Fruit fly (Drosophila melanogaster): Measurements from ENCODE around the gene CG12099.

Gene CG12099

dm6 chr3L:1579169-1579853 is 21.0 kb upstream of the CG12099 start (continued):
- TF ChIP-seq kay (GFP tag; optimal IDR thresholded peaks at IDR 0.05) (peak; percentile 41), lola (GFP tag; optimal IDR thresholded peaks at IDR 0.05) (peak in 1 of 3 experiments; percentile 60), CG11456 (GFP tag; IDR thresholded peaks at IDR 0.05) (no peak), CG10565 (GFP tag; optimal IDR thresholded peaks at IDR 0.05) (no peak), CG17359 (tag; optimal IDR thresholded peaks at IDR 0.05) (peak; percentile 78), eve (GFP tag; optimal IDR thresholded peaks at IDR 0.05) (peak in 1 of 2 experiments; percentile 87), ftz-f1 (GFP tag; optimal IDR thresholded peaks at IDR 0.05) (no peak), Dfd (GFP tag; optimal IDR thresholded peaks at IDR 0.05) (no peak), CG3163 (GFP tag; optimal IDR thresholded peaks at IDR 0.05) (peak; percentile 57), Lpt (GFP tag; optimal IDR thresholded peaks at IDR 0.05) (no peak), rib (GFP tag; IDR thresholded peaks at IDR 0.05) (no peak), CG7372 (GFP tag; IDR thresholded peaks at IDR 0.05) (no peak), CG14014 (GFP tag; IDR thresholded peaks at IDR 0.05) (0 out of 2 replicates have a peak, but pooled peaks have one; percentile 13), CG6791 (GFP tag; IDR thresholded peaks at IDR 0.05; ENCODE audit: partially characterized antibody) (no peak), slou (GFP tag; optimal IDR thresholded peaks at IDR 0.05) (no peak), CG6272 (GFP tag; IDR thresholded peaks at IDR 0.05) (0 out of 2 replicates have a peak, but pooled peaks have one; percentile 11), scrt (GFP tag; optimal IDR thresholded peaks at IDR 0.05) (peak; percentile 44), chif (GFP tag; optimal IDR thresholded peaks at IDR 0.05) (peak in 1 of 2 experiments; percentile 58), slbo (GFP tag; IDR thresholded peaks at IDR 0.05) (peak; percentile 12; the same call in 1 of the 2 replicates), Doc3 (GFP tag; IDR thresholded peaks at IDR 0.05; ENCODE audit: partially characterized antibody) (no peak), CG4404 (GFP tag; IDR thresholded peaks at IDR 0.05) (peak; percentile 18; the same call in 1 of the 2 replicates), odd (GFP tag; optimal IDR thresholded peaks at IDR 0.05) (peak; percentile 76), Pdp1 (GFP tag; optimal IDR thresholded peaks at IDR 0.05) (peak; percentile 43 to 69), Max (GFP tag; optimal IDR thresholded peaks at IDR 0.05) (no peak), CG13424 (tag; optimal IDR thresholded peaks at IDR 0.05) (peak; percentile 74), sob (GFP tag; IDR thresholded peaks at IDR 0.05) (peak; percentile 39; the same call in 1 of the 2 replicates), CG12942 (GFP tag; optimal IDR thresholded peaks at IDR 0.05) (peak; percentile 43), pan (optimal IDR thresholded peaks at IDR 0.05) (no peak), pan (GFP tag; optimal IDR thresholded peaks at IDR 0.05 in 1 of 2, IDR thresholded peaks at IDR 0.05 in 1 of 2) (peak in 1 of 2 experiments; percentile 41), hkb (optimal IDR thresholded peaks at IDR 0.05) (no peak), hkb (GFP tag; IDR thresholded peaks at IDR 0.05) (peak; percentile 65), Bteb2 (GFP tag; optimal IDR thresholded peaks at IDR 0.05) (peak; percentile 25), CG4424 (GFP tag; optimal IDR thresholded peaks at IDR 0.05) (peak; percentile 49), CG12769 (tag; optimal IDR thresholded peaks at IDR 0.05) (peak; percentile 50), CG6854 (GFP tag; optimal IDR thresholded peaks at IDR 0.05) (peak; percentile 6), Antp (GFP tag; optimal IDR thresholded peaks at IDR 0.05) (peak; percentile 68), gsb (GFP tag; IDR thresholded peaks at IDR 0.05) (no peak), Ets65A (GFP tag) (peak; percentile 96), CG1602 (GFP tag; optimal IDR thresholded peaks at IDR 0.05) (peak; percentile 72), CG4854 (GFP tag; optimal IDR thresholded peaks at IDR 0.05) (peak; percentile 59), CG4707 (GFP tag; optimal IDR thresholded peaks at IDR 0.05) (peak; percentile 61)
